Worm (Caenorhabditis elegans) whole organism, L4/young adult: ENCODE data around the gene Y62E10A.23.

Experiments used
- W03F9.2 ChIP-seq: fragments of 150-350 bp; optimal IDR thresholded peaks from 2 replicates; lab custom pipeline; 2014; ENCODE audit warnings: missing biosample characterization, missing genetic modification characterization
- dao-5 ChIP-seq: sonication (generic microtip); optimal IDR thresholded peaks from 2 replicates; lab custom pipeline; 2016; ENCODE audit warnings: missing genotype, missing genetic modification characterization, moderate library complexity, missing compliant biosample characterization
- him-1 ChIP-seq: sonication (generic microtip); optimal IDR thresholded peaks from 2 replicates; lab custom pipeline; 2016; ENCODE audit warnings: missing genotype, missing genetic modification reagents, missing genetic modification characterization, missing compliant biosample characterization

DNA sequence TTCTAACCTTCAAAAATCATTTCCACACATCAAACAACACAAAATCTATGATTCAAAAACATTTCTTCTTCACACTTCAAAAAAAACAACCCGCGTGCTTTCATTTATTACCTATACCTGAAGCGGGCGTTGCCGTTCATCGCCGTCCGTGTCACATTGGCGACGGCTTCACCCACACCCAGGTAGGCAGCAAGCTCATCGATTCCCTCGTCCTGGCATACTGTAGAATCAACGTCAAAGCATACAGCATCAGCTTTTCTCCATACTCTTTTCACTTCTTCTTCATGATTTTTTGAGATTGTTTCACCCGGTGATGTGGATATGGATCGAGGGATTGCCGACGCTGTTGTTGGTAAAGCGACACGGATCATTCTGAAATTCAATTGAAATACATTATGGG lies 6.1 kb downstream of the Y62E10A.23 start:
- TF ChIP-seq him-1 (tag; lab: Kevin White, UChicago) (no peak), dao-5 (no peak), W03F9.2 (tag; lab: Kevin White, UChicago) (no peak)
